Worm (Caenorhabditis elegans) whole organism, L4/young adult: ENCODE measurements around the gene rpt-1.

ENCODE experiments used
- W03F9.2 ChIP-seq: fragments of 150-350 bp; optimal IDR thresholded peaks from 2 replicates; lab custom pipeline; 2014; ENCODE audit warnings: missing biosample characterization, missing genetic modification characterization
- dao-5 ChIP-seq: sonication (generic microtip); optimal IDR thresholded peaks from 2 replicates; lab custom pipeline; 2016; ENCODE audit warnings: missing genotype, missing genetic modification characterization, moderate library complexity, missing compliant biosample characterization
- him-1 ChIP-seq: sonication (generic microtip); optimal IDR thresholded peaks from 2 replicates; lab custom pipeline; 2016; ENCODE audit warnings: missing genotype, missing genetic modification reagents, missing genetic modification characterization, missing compliant biosample characterization

- no peak for TF ChIP-seq W03F9.2 (tag; lab: Kevin White, UChicago)
- TF ChIP-seq him-1 (tag; lab: Kevin White, UChicago) = no peak
- TF ChIP-seq dao-5 (tag; lab: Kevin White, UChicago) = no peak
These were observed 47.3 kb downstream of the rpt-1 start, which contains the start of gene F58H1.8 for ce11 chrV:11934848-11935247.
